Worm (Caenorhabditis elegans): Measurements from ENCODE around the gene sre-41.

DNA sequence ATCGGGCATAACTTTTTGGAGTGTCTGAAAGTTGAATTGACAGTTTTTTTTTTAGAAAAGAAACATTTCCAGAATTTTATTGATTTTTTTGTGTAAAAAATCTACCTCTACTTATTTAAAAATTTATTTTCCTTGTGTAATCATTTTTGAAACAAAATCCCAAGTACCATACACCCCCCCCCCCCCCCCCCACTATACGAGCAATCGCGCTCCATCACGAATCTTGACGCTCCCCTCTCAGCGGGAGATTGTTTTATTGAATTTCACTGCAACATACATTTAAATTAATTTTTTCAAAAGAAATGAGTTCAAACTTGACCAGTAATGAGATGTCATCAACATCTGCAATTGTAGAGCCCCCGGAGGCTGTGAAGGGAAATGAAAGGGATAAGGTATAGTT is 48.4 kb upstream of the sre-41 start, which contains the start of gene sop-2:
- no peak for TF ChIP-seq flt-1 (GFP tag; IDR thresholded peaks at IDR 0.05)
- TF ChIP-seq cog-1 (tag; optimal IDR thresholded peaks at IDR 0.05): no peak
- TF ChIP-seq T22C8.4 (GFP tag; IDR thresholded peaks at IDR 0.05): no peak
- no peak for TF ChIP-seq tab-1 (GFP tag; IDR thresholded peaks at IDR 0.05)
